Worm (Caenorhabditis elegans) whole organism, midembryonic: Measurements from ENCODE around the gene C36A4.10.

ENCODE experiments used
- T22C8.4 ChIP-seq: fragments of 200-800 bp; sonication (Bioruptor generic); IDR thresholded peaks from 2 replicates; pipeline ENCODE4 v1.3.6; 2022; ENCODE audit warnings: missing genetic modification characterization, missing compliant biosample characterization
- cog-1 ChIP-seq: sonication (generic microtip); optimal IDR thresholded peaks from 2 replicates; lab custom pipeline; 2016; ENCODE audit warnings: missing genetic modification characterization, missing compliant biosample characterization
- flt-1 ChIP-seq: fragments of 200-800 bp; sonication (Bioruptor generic); IDR thresholded peaks from 2 replicates; pipeline ENCODE4 v1.3.6; 2022; ENCODE audit warnings: missing genetic modification characterization, missing compliant biosample characterization
- med-1 ChIP-seq: sonication (generic microtip); optimal IDR thresholded peaks from 2 replicates; lab custom pipeline; 2017; ENCODE audit warnings: missing genetic modification characterization, mild to moderate bottlenecking, missing compliant biosample characterization, antibody characterized with exemption, missing genetic modification reagents; ENCODE audit not compliant: insufficient read depth
- ref-1 ChIP-seq: fragments of 200-800 bp; sonication (Bioruptor generic); conservative IDR thresholded peaks from 2 replicates; pipeline ENCODE4 v1.3.6; 2022; ENCODE audit warnings: missing genetic modification reagents, missing genetic modification characterization, missing compliant biosample characterization
- tab-1 ChIP-seq: fragments of 200-800 bp; sonication (Bioruptor generic); IDR thresholded peaks from 2 replicates; pipeline ENCODE4 v1.3.6; 2022; ENCODE audit warnings: missing genetic modification characterization, missing compliant biosample characterization
- ztf-23 ChIP-seq: fragments of 200-800 bp; sonication (Bioruptor generic); IDR thresholded peaks from 2 replicates; pipeline ENCODE4 v1.3.6; 2022; ENCODE audit warnings: missing genetic modification reagents, missing genetic modification characterization, missing compliant biosample characterization
- ztf-29 ChIP-seq: fragments of 200-800 bp; sonication (Bioruptor generic); IDR thresholded peaks from 2 replicates; pipeline ENCODE4 v1.3.6; 2022; ENCODE audit warnings: missing genetic modification reagents, missing genetic modification characterization, missing compliant biosample characterization

DNA sequence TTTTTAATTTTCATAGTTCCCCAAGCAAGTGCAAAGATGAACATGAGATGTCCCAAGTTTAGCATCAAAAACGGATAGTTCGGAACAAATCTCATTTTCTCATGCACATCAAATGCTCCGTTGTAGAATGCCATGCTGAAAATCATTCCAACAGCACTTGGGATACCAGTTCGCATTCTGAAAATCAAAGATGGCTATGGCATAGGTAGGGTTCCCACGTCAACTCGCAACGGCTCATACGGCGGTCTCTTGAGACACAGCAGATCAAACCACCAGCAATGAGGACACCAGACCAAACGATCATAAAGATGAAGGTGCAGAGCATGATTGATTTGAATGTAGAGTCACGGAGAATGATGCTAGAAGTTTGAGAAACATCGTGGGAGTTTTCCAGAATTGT lies 28.2 kb downstream of the C36A4.10 start:
- no peak for TF ChIP-seq ztf-29 (GFP tag; lab: Robert Waterston, UW)
- TF ChIP-seq flt-1 (GFP tag; lab: Robert Waterston, UW), result no peak
- TF ChIP-seq ref-1, result no peak
- TF ChIP-seq cog-1 (tag; lab: Kevin White, UChicago), result no peak
- TF ChIP-seq ztf-23 (GFP tag; lab: Robert Waterston, UW), result no peak
- no peak for TF ChIP-seq tab-1
- TF ChIP-seq T22C8.4 (GFP tag; lab: Robert Waterston, UW), result no peak
- no peak for TF ChIP-seq med-1 (GFP tag; lab: Kevin White, UChicago)
